Worm (Caenorhabditis elegans): ENCODE measurements around the gene F59D12.3.

ce11 chrX:15617168-15617567 lies 33.6 kb downstream of the F59D12.3 start:
- TF ChIP-seq dpl-1 (GFP tag; optimal IDR thresholded peaks at IDR 0.05), result no peak
- no peak for TF ChIP-seq ceh-40 (GFP tag; IDR thresholded peaks at IDR 0.05)
- no peak for TF ChIP-seq nhr-27 (tag; optimal IDR thresholded peaks at IDR 0.05)

All from whole organism, young adult.